Fruit fly (Drosophila melanogaster) whole organism, wandering third instar larva: ENCODE measurements around the gene CG15543.

Experiments
- GATAd ChIP-seq: sonication (Bioruptor generic); optimal IDR thresholded peaks from 2 replicates; lab custom pipeline; 2016; ENCODE audit warnings: missing biosample characterization, missing genetic modification characterization
- Hr78 ChIP-seq: fragments of >200 bp; optimal IDR thresholded peaks from 2 replicates; lab custom pipeline; 2017; ENCODE audit warnings: missing biosample characterization, missing genetic modification characterization
- Hr83 ChIP-seq: fragments of 200-300 bp; sonication (Bioruptor generic); optimal IDR thresholded peaks from 2 replicates; lab custom pipeline; 2016; ENCODE audit warnings: missing biosample characterization, mild to moderate bottlenecking, missing genetic modification characterization, moderate library complexity; ENCODE audit not compliant: poor library complexity, severe bottlenecking
- br ChIP-seq: fragments of 200-800 bp; sonication (Bioruptor generic); optimal IDR thresholded peaks from 2 replicates; lab custom pipeline; 2016; ENCODE audit warnings: missing biosample characterization, missing genetic modification characterization
- foxo ChIP-seq, 2 experiments: fragments of 200-800 bp; sonication (Bioruptor generic); optimal IDR thresholded peaks; 2 replicates in 1 of 2; 3 replicates in 1 of 2; lab custom pipeline; 2016 to 2017; ENCODE audit warnings: missing biosample characterization in 2 of 2, missing genetic modification characterization in 2 of 2
- lola ChIP-seq: fragments of >200 bp; optimal IDR thresholded peaks from 2 replicates; lab custom pipeline; 2017; ENCODE audit warnings: missing biosample characterization, missing genetic modification characterization
- pan ChIP-seq: fragments of >200 bp; optimal IDR thresholded peaks from 2 replicates; lab custom pipeline; 2017
- rgr ChIP-seq: fragments of 200-800 bp; sonication (Bioruptor generic); optimal IDR thresholded peaks from 3 replicates; lab custom pipeline; 2016; ENCODE audit warnings: missing biosample characterization, mild to moderate bottlenecking, missing genetic modification characterization
- tai ChIP-seq: sonication (Bioruptor generic); optimal IDR thresholded peaks from 2 replicates; lab custom pipeline; 2016; ENCODE audit warnings: missing biosample characterization, missing genetic modification characterization
- woc ChIP-seq: sonication (Bioruptor generic); optimal IDR thresholded peaks from 2 replicates; lab custom pipeline; 2016; ENCODE audit warnings: missing biosample characterization, mild to moderate bottlenecking, missing genetic modification characterization

DNA sequence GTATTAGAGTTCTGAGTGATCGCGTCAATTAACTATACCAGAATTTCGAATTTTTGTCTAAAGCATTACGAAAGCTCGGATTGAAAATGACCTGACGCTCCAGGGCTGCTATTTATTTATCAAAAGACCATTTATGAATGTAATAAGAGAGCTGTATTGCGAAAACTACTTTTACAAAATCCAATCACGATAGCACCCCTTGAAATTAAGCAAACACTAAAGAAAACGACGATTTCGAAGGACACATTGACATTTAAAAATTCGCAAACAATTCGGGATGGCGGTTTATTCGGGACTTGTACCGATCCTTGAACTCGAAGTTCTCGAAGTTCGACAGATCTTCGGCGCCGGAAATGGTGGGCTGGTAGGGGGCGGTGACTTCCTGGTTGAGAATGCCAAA lies 47.3 kb upstream of the CG15543 start, which contains the start of gene CG12069:
- TF ChIP-seq woc (GFP tag; lab: Kevin White, UChicago) = no peak
- no peak for TF ChIP-seq tai
- no peak for TF ChIP-seq GATAd
- no peak for TF ChIP-seq pan
- no peak for TF ChIP-seq Hr83 (GFP tag; lab: Kevin White, UChicago)
- no peak for TF ChIP-seq foxo (GFP tag; optimal IDR thresholded peaks at IDR 0.05; lab: Kevin White, UChicago)
- no peak for TF ChIP-seq lola (GFP tag; lab: Kevin White, UChicago)
- TF ChIP-seq br (GFP tag; lab: Kevin White, UChicago) = no peak
- TF ChIP-seq rgr (GFP tag; lab: Kevin White, UChicago) = no peak
- TF ChIP-seq Hr78 = no peak
